Worm (Caenorhabditis elegans): Measurements from ENCODE around the gene atgl-1.

Gene atgl-1

ce11 chrIII:6374947-6375415 is 44.3 kb downstream of the atgl-1 start, which contains the start of the genes rps-13 and nfx-1 (continued):
- TF ChIP-seq F33H1.4 (GFP tag; IDR thresholded peaks at IDR 0.05) (peak; percentile 90), somi-1 (GFP tag; optimal IDR thresholded peaks at IDR 0.05) (no peak), ztf-25 (GFP tag; IDR thresholded peaks at IDR 0.05) (no peak), mxl-1 (tag; optimal IDR thresholded peaks at IDR 0.05) (no peak), egrh-3 (GFP tag; IDR thresholded peaks at IDR 0.05) (no peak), rcor-1 (GFP tag; IDR thresholded peaks at IDR 0.05) (peak; percentile 71; the same call in 1 of the 2 replicates), zim-3 (tag; optimal IDR thresholded peaks at IDR 0.05) (no peak), F10E7.11 (tag; optimal IDR thresholded peaks at IDR 0.05) (no peak), aptf-3 (GFP tag; IDR thresholded peaks at IDR 0.05) (no peak), bed-2 (GFP tag; IDR thresholded peaks at IDR 0.05) (no peak), mel-28 (tag; optimal IDR thresholded peaks at IDR 0.05; ENCODE audit: borderline replicate concordance) (no peak), hmg-20 (GFP tag; IDR thresholded peaks at IDR 0.05) (no peak), B0019.2 (GFP tag; conservative IDR thresholded peaks at IDR 0.05) (no peak), efl-1 (GFP tag; optimal IDR thresholded peaks at IDR 0.05) (peak; percentile 44), dpl-1 (GFP tag; optimal IDR thresholded peaks at IDR 0.05) (peak; percentile 32), lin-35 (GFP tag; optimal IDR thresholded peaks at IDR 0.05) (peak in 1 of 3 experiments; percentile 50), ceh-40 (GFP tag; IDR thresholded peaks at IDR 0.05) (no peak), B0336.3 (GFP tag; IDR thresholded peaks at IDR 0.05) (no peak), chd-7 (tag; optimal IDR thresholded peaks at IDR 0.05) (no peak), lir-1 (GFP tag; conservative IDR thresholded peaks at IDR 0.05) (no peak), ccch-3 (GFP tag; optimal IDR thresholded peaks at IDR 0.05) (no peak), B0261.1 (tag; optimal IDR thresholded peaks at IDR 0.05) (no peak), nhr-90 (tag; optimal IDR thresholded peaks at IDR 0.05) (no peak), attf-3 (GFP tag; conservative IDR thresholded peaks at IDR 0.05) (0 out of 2 replicates have a peak, but pooled peaks have one; percentile 19), egl-18 (GFP tag; IDR thresholded peaks at IDR 0.05) (no peak), hrde-1 (tag; optimal IDR thresholded peaks at IDR 0.05; ENCODE audit: borderline replicate concordance) (no peak), fkh-3 (tag; optimal IDR thresholded peaks at IDR 0.05) (no peak), die-1 (tag; optimal IDR thresholded peaks at IDR 0.05) (no peak), F57C9.4 (tag; optimal IDR thresholded peaks at IDR 0.05) (no peak), snpc-1.1 (tag; optimal IDR thresholded peaks at IDR 0.05; ENCODE audit: insufficient read depth) (no peak), hlh-26 (GFP tag; conservative IDR thresholded peaks at IDR 0.05) (no peak), Y53G8AR.9 (GFP tag; conservative IDR thresholded peaks at IDR 0.05) (no peak), nfya-1 (tag; optimal IDR thresholded peaks at IDR 0.05; ENCODE audit: borderline replicate concordance, insufficient read depth) (no peak), nfyb-1 (GFP tag; IDR thresholded peaks at IDR 0.05) (peak; percentile 69; the same call in 1 of the 2 replicates), ztf-18 (tag; optimal IDR thresholded peaks at IDR 0.05) (peak; percentile 24), C06A6.2 (GFP tag; conservative IDR thresholded peaks at IDR 0.05) (no peak), K12H6.12 (tag; optimal IDR thresholded peaks at IDR 0.05) (peak; percentile 8), D2030.7 (GFP tag; IDR thresholded peaks at IDR 0.05) (peak; percentile 53), him-1 (tag; optimal IDR thresholded peaks at IDR 0.05) (no peak), lsy-27 (tag; optimal IDR thresholded peaks at IDR 0.05; ENCODE audit: borderline replicate concordance, insufficient read depth) (no peak), attf-6 (GFP tag; IDR thresholded peaks at IDR 0.05) (no peak), pha-4 (tag; optimal IDR thresholded peaks at IDR 0.05) (no peak), unc-130 (GFP tag; optimal IDR thresholded peaks at IDR 0.05) (no peak), ama-1 (optimal IDR thresholded peaks at IDR 0.05) (no peak), ama-1 (GFP tag; optimal IDR thresholded peaks at IDR 0.05) (peak in 1 of 2 experiments; percentile 24), ceh-91 (GFP tag; IDR thresholded peaks at IDR 0.05) (no peak), ets-4 (GFP tag; optimal IDR thresholded peaks at IDR 0.05) (no peak), tbp1 (GFP tag; optimal IDR thresholded peaks at IDR 0.05) (peak; percentile 46), ztf-22 (GFP tag; optimal IDR thresholded peaks at IDR 0.05) (no peak)
